Fruit fly (Drosophila melanogaster) whole organism, embryonic: ENCODE results near the gene CG43163.
A peak's percentile ranks its signal among the peaks of the same experiment; 100 is the strongest.

ENCODE experiments used
- Asciz ChIP-seq: fragments of 200-800 bp; sonication (Bioruptor generic); optimal IDR thresholded peaks from 2 replicates; lab custom pipeline; 2017; ENCODE audit warnings: missing biosample characterization, mild to moderate bottlenecking, missing genetic modification characterization, missing genetic modification reagents
- CG11093 ChIP-seq: fragments of 200-800 bp; sonication (Bioruptor generic); IDR thresholded peaks from 3 replicates; pipeline ENCODE4 v1.3.6; 2022; ENCODE audit warnings: missing biosample characterization, missing genetic modification characterization
- CG12155 ChIP-seq: fragments of 200-800 bp; sonication (Bioruptor generic); optimal IDR thresholded peaks from 3 replicates; lab custom pipeline; 2016; ENCODE audit warnings: missing biosample characterization, missing genetic modification characterization
- CG12659 ChIP-seq: fragments of 200-800 bp; sonication (Bioruptor generic); optimal IDR thresholded peaks from 3 replicates; lab custom pipeline; 2017; ENCODE audit warnings: mild to moderate bottlenecking, missing biosample characterization, missing genetic modification reagents, missing genetic modification characterization
- CG12769 ChIP-seq: fragments of 200-800 bp; sonication (Bioruptor generic); optimal IDR thresholded peaks from 2 replicates; lab custom pipeline; 2019; ENCODE audit warnings: missing biosample characterization, mild to moderate bottlenecking, missing genetic modification characterization, moderate library complexity
- CG13287 ChIP-seq: fragments of 200-800 bp; sonication (Bioruptor generic); IDR thresholded peaks from 2 replicates; pipeline ENCODE4 v1.3.6; 2022; ENCODE audit warnings: missing biosample characterization, missing genetic modification characterization; ENCODE audit not compliant: partially characterized antibody
- CG13296 ChIP-seq: fragments of 200-800 bp; sonication (Bioruptor generic); optimal IDR thresholded peaks from 3 replicates; lab custom pipeline; 2018; ENCODE audit warnings: missing biosample characterization, mild to moderate bottlenecking, missing genetic modification characterization
- CG14014 ChIP-seq: fragments of 200-800 bp; sonication (Bioruptor generic); IDR thresholded peaks from 2 replicates; pipeline ENCODE4 v1.3.6; 2022; ENCODE audit warnings: missing biosample characterization, missing genetic modification characterization
- CG14050 ChIP-seq: fragments of 200-800 bp; sonication (Bioruptor generic); IDR thresholded peaks from 3 replicates; pipeline ENCODE4 v1.3.6; 2022; ENCODE audit warnings: missing biosample characterization, missing genetic modification characterization
- CG14667 ChIP-seq: fragments of 200-800 bp; sonication (Bioruptor generic); IDR thresholded peaks from 2 replicates; pipeline ENCODE4 v1.3.6; 2022; ENCODE audit warnings: missing biosample characterization, missing genetic modification characterization
- CG1647 ChIP-seq: fragments of 200-800 bp; sonication (Bioruptor generic); optimal IDR thresholded peaks from 3 replicates; lab custom pipeline; 2016; ENCODE audit warnings: missing biosample characterization, missing genetic modification characterization
- CG16863 ChIP-seq: fragments of 200-800 bp; sonication (Bioruptor generic); optimal IDR thresholded peaks from 3 replicates; lab custom pipeline; 2016; ENCODE audit warnings: missing biosample characterization, missing genetic modification characterization
- CG18262 ChIP-seq: fragments of 200-800 bp; optimal IDR thresholded peaks from 3 replicates; lab custom pipeline; 2019; ENCODE audit warnings: missing biosample characterization, mild to moderate bottlenecking, missing genetic modification characterization, moderate library complexity
- CG18599 ChIP-seq: fragments of 200-800 bp; sonication (Bioruptor generic); optimal IDR thresholded peaks from 3 replicates; lab custom pipeline; 2017; ENCODE audit warnings: missing biosample characterization, missing genetic modification characterization, mild to moderate bottlenecking, moderate library complexity, missing genetic modification reagents
- CG2116 ChIP-seq: fragments of 200-800 bp; sonication (Bioruptor generic); optimal IDR thresholded peaks from 3 replicates; lab custom pipeline; 2018; ENCODE audit warnings: missing biosample characterization, mild to moderate bottlenecking, missing genetic modification characterization
- CG4282 ChIP-seq: fragments of 200-800 bp; sonication (Bioruptor generic); optimal IDR thresholded peaks from 2 replicates; lab custom pipeline; 2016; ENCODE audit warnings: missing biosample characterization, missing genetic modification characterization
- CG4404 ChIP-seq: fragments of 200-800 bp; sonication (Bioruptor generic); IDR thresholded peaks from 2 replicates; pipeline ENCODE4 v1.3.6; 2022; ENCODE audit warnings: missing biosample characterization, missing genetic modification characterization
- CG6175 ChIP-seq: fragments of 200-800 bp; sonication (Bioruptor generic); IDR thresholded peaks from 3 replicates; pipeline ENCODE4 v1.3.6; 2022; ENCODE audit warnings: missing biosample characterization, missing genetic modification characterization
- CG7556 ChIP-seq: fragments of 200-800 bp; sonication (Bioruptor generic); optimal IDR thresholded peaks from 2 replicates; lab custom pipeline; 2017; ENCODE audit warnings: missing biosample characterization, mild to moderate bottlenecking, missing genetic modification characterization
- CG9609 ChIP-seq: fragments of 200-800 bp; sonication (Bioruptor generic); optimal IDR thresholded peaks from 3 replicates; lab custom pipeline; 2016; ENCODE audit warnings: missing biosample characterization, missing genetic modification characterization
- CG9727 ChIP-seq: fragments of 200-800 bp; sonication (Bioruptor generic); optimal IDR thresholded peaks from 3 replicates; lab custom pipeline; 2017; ENCODE audit warnings: missing biosample characterization, mild to moderate bottlenecking, missing genetic modification characterization
- CG9797 ChIP-seq: fragments of 200-800 bp; sonication (Bioruptor generic); optimal IDR thresholded peaks from 3 replicates; lab custom pipeline; 2018; ENCODE audit warnings: missing biosample characterization, mild to moderate bottlenecking, missing genetic modification characterization
- CG9817 ChIP-seq: fragments of 200-800 bp; sonication (Bioruptor generic); optimal IDR thresholded peaks from 2 replicates; lab custom pipeline; 2018; ENCODE audit warnings: missing biosample characterization, mild to moderate bottlenecking, missing genetic modification characterization, moderate library complexity
- Eip74EF ChIP-seq, 2 experiments: fragments of 200-800 bp in 1 of 2; fragments of >200 bp in 1 of 2; sonication (Bioruptor generic) in 1 of 2; optimal IDR thresholded peaks; 2 replicates each; lab custom pipeline; 2017 to 2019; ENCODE audit warnings: missing biosample characterization in 2 of 2, missing genetic modification characterization in 2 of 2, mild to moderate bottlenecking in 1 of 2, moderate library complexity in 1 of 2
- Fer1 ChIP-seq: fragments of 200-800 bp; sonication (Bioruptor generic); optimal IDR thresholded peaks from 2 replicates; lab custom pipeline; 2017; ENCODE audit warnings: missing biosample characterization, mild to moderate bottlenecking, missing genetic modification characterization
- Gsc ChIP-seq: fragments of 200-800 bp; sonication (Bioruptor generic); IDR thresholded peaks from 2 replicates; pipeline ENCODE4 v1.3.6; 2022; ENCODE audit warnings: missing biosample characterization, missing genetic modification characterization
- Hr78 ChIP-seq, 2 experiments: fragments of 200-800 bp in 1 of 2; fragments of >200 bp in 1 of 2; sonication (Bioruptor generic) in 1 of 2; optimal IDR thresholded peaks; 2 replicates each; lab custom pipeline; 2017 to 2019; ENCODE audit warnings: missing biosample characterization in 2 of 2, missing genetic modification characterization in 2 of 2, mild to moderate bottlenecking in 1 of 2, moderate library complexity in 1 of 2
- Hsf ChIP-seq: fragments of 200-800 bp; sonication (Bioruptor generic); optimal IDR thresholded peaks from 3 replicates; lab custom pipeline; 2016; ENCODE audit warnings: missing biosample characterization, missing genetic modification characterization
- Meics ChIP-seq: fragments of 200-800 bp; sonication (Bioruptor generic); optimal IDR thresholded peaks from 2 replicates; lab custom pipeline; 2017; ENCODE audit warnings: missing biosample characterization, mild to moderate bottlenecking, missing genetic modification characterization
- Sox100B ChIP-seq: fragments of 200-800 bp; sonication (Bioruptor generic); optimal IDR thresholded peaks from 3 replicates; lab custom pipeline; 2018; ENCODE audit warnings: missing biosample characterization, mild to moderate bottlenecking, missing genetic modification characterization
- amos ChIP-seq: fragments of 200-800 bp; sonication (Bioruptor generic); IDR thresholded peaks from 2 replicates; pipeline ENCODE4 v1.3.6; 2022; ENCODE audit warnings: missing biosample characterization, missing genetic modification characterization; ENCODE audit not compliant: partially characterized antibody
- ap ChIP-seq: fragments of 200-800 bp; sonication (Bioruptor generic); IDR thresholded peaks from 2 replicates; pipeline ENCODE4 v1.3.6; 2022; ENCODE audit warnings: missing biosample characterization, missing genetic modification characterization
- ase ChIP-seq: fragments of 200-800 bp; sonication (Bioruptor generic); IDR thresholded peaks from 3 replicates; pipeline ENCODE4 v1.3.6; 2022; ENCODE audit warnings: missing biosample characterization, missing genetic modification characterization
- chif ChIP-seq, 2 experiments: fragments of 200-800 bp; sonication (Bioruptor generic); optimal IDR thresholded peaks; 3 replicates each; lab custom pipeline; 2016; ENCODE audit warnings: missing biosample characterization in 2 of 2, missing genetic modification characterization in 2 of 2
- dysf ChIP-seq: fragments of 200-800 bp; sonication (Bioruptor generic); IDR thresholded peaks from 3 replicates; pipeline ENCODE4 v1.3.6; 2022; ENCODE audit warnings: missing biosample characterization, missing genetic modification characterization
- ems ChIP-seq: fragments of 200-800 bp; sonication (Bioruptor generic); optimal IDR thresholded peaks from 3 replicates; lab custom pipeline; 2016; ENCODE audit warnings: missing biosample characterization, missing genetic modification characterization
- ewg ChIP-seq: fragments of 200-800 bp; sonication (Bioruptor generic); optimal IDR thresholded peaks from 3 replicates; lab custom pipeline; 2017; ENCODE audit warnings: mild to moderate bottlenecking, missing biosample characterization, missing genetic modification reagents, missing genetic modification characterization
- fd64A ChIP-seq: fragments of 200-800 bp; sonication (Bioruptor generic); optimal IDR thresholded peaks from 3 replicates; lab custom pipeline; 2018; ENCODE audit warnings: missing biosample characterization, mild to moderate bottlenecking, missing genetic modification characterization
- ftz-f1 ChIP-seq: fragments of 200-800 bp; sonication (Bioruptor generic); optimal IDR thresholded peaks from 2 replicates; lab custom pipeline; 2016; ENCODE audit warnings: missing biosample characterization, missing genetic modification characterization
- gro ChIP-seq: fragments of 200-800 bp; sonication (Bioruptor generic); optimal IDR thresholded peaks from 2 replicates; lab custom pipeline; 2016; ENCODE audit warnings: missing biosample characterization, missing genetic modification characterization
- gsb ChIP-seq: fragments of 200-800 bp; sonication (Bioruptor generic); IDR thresholded peaks from 2 replicates; pipeline ENCODE4 v1.3.6; 2022; ENCODE audit warnings: missing biosample characterization, missing genetic modification characterization
- ind ChIP-seq: fragments of 200-800 bp; sonication (Bioruptor generic); optimal IDR thresholded peaks from 3 replicates; lab custom pipeline; 2016; ENCODE audit warnings: missing biosample characterization, missing genetic modification characterization
- kay ChIP-seq: fragments of 200-800 bp; sonication (Bioruptor generic); optimal IDR thresholded peaks from 2 replicates; lab custom pipeline; 2016; ENCODE audit warnings: missing biosample characterization, missing genetic modification characterization
- pfk ChIP-seq: fragments of 200-800 bp; sonication (Bioruptor generic); optimal IDR thresholded peaks from 2 replicates; lab custom pipeline; 2018; ENCODE audit warnings: missing biosample characterization, mild to moderate bottlenecking, missing genetic modification characterization, moderate library complexity
- pum ChIP-seq: fragments of 200-800 bp; sonication (Bioruptor generic); optimal IDR thresholded peaks from 2 replicates; lab custom pipeline; 2016; ENCODE audit warnings: missing biosample characterization, missing genetic modification characterization
- repo ChIP-seq: fragments of 200-800 bp; sonication (Bioruptor generic); optimal IDR thresholded peaks from 2 replicates; lab custom pipeline; 2016; ENCODE audit warnings: missing biosample characterization, missing genetic modification characterization
- sens ChIP-seq: fragments of 200-800 bp; sonication (Bioruptor generic); peaks from one replicate; lab custom pipeline; 2016; ENCODE audit warnings: missing biosample characterization, missing genetic modification characterization
- sob ChIP-seq: fragments of 200-800 bp; sonication (Bioruptor generic); IDR thresholded peaks from 2 replicates; pipeline ENCODE4 v1.3.6; 2022; ENCODE audit warnings: missing biosample characterization, missing genetic modification characterization
- stc ChIP-seq: fragments of 200-800 bp; sonication (Bioruptor generic); IDR thresholded peaks from 2 replicates; pipeline ENCODE4 v1.3.6; 2022; ENCODE audit warnings: missing biosample characterization, missing genetic modification characterization

Gene CG43163

dm6 chr3L:8549183-8549890 lies 42.4 kb upstream of the CG43163 start (continued):
- no peak for TF ChIP-seq amos (GFP tag; lab: Robert Waterston, UW)
- no peak for TF ChIP-seq CG13287
- TF ChIP-seq pfk (GFP tag; lab: Kevin White, UChicago): no peak
- peak; percentile 14 for TF ChIP-seq Hsf (GFP tag; lab: Kevin White, UChicago)
- peak; percentile 34; the same call in 1 of the 2 replicates for TF ChIP-seq sob
- TF ChIP-seq Asciz (GFP tag; lab: Kevin White, UChicago): peak; percentile 48
- peak; percentile 25 for TF ChIP-seq CG9817 (tag; lab: Kevin White, UChicago)
- TF ChIP-seq gro (GFP tag; lab: Kevin White, UChicago): peak; percentile 50
- no peak for TF ChIP-seq CG14014
- peak; percentile 66 for TF ChIP-seq stc (GFP tag; lab: Robert Waterston, UW)
- TF ChIP-seq CG4404 (GFP tag; lab: Robert Waterston, UW): no peak
- TF ChIP-seq sens: peak; percentile 95
- peak; percentile 22 for TF ChIP-seq Meics (GFP tag; lab: Kevin White, UChicago)
- TF ChIP-seq CG18599 (GFP tag; lab: Kevin White, UChicago): peak; percentile 61
- peak; percentile 66; the same call in 2 of the 3 replicates for TF ChIP-seq dysf (GFP tag; lab: Robert Waterston, UW)
- peak; percentile 23 for TF ChIP-seq CG7556 (GFP tag; lab: Kevin White, UChicago)
- TF ChIP-seq CG13296 (GFP tag; lab: Kevin White, UChicago): peak; percentile 11
- peak in 1 of 2 experiments; percentile 5 for TF ChIP-seq Hr78 (GFP tag; optimal IDR thresholded peaks at IDR 0.05; lab: Kevin White, UChicago)
- TF ChIP-seq CG9797 (GFP tag; lab: Kevin White, UChicago): no peak
- peak; percentile 29 for TF ChIP-seq Fer1 (GFP tag; lab: Kevin White, UChicago)
- peak; percentile 51 for TF ChIP-seq Sox100B
- TF ChIP-seq fd64A (GFP tag; lab: Kevin White, UChicago): peak; percentile 22
- TF ChIP-seq CG4282 (GFP tag; lab: Kevin White, UChicago): no peak
- no peak for TF ChIP-seq CG1647
- no peak for TF ChIP-seq kay (GFP tag; lab: Kevin White, UChicago)
- peak; percentile 40 for TF ChIP-seq CG9609
- TF ChIP-seq Eip74EF (GFP tag; optimal IDR thresholded peaks at IDR 0.05; lab: Kevin White, UChicago): peak in 1 of 2 experiments; percentile 64
- no peak for TF ChIP-seq Gsc
- TF ChIP-seq ase (GFP tag; lab: Robert Waterston, UW): 0 out of 3 replicates have a peak, but pooled peaks have one; percentile 43
- peak; percentile 55 for TF ChIP-seq pum (GFP tag; lab: Kevin White, UChicago)
- peak; percentile 15 for TF ChIP-seq ems (GFP tag; lab: Kevin White, UChicago)
- TF ChIP-seq ind (GFP tag; lab: Kevin White, UChicago): peak; percentile 8
- no peak for TF ChIP-seq CG14667 (GFP tag; lab: Robert Waterston, UW)
- 0 out of 3 replicates have a peak, but pooled peaks have one; percentile 15 for TF ChIP-seq CG14050 (GFP tag; lab: Robert Waterston, UW)
- TF ChIP-seq CG18262: peak; percentile 74
- TF ChIP-seq CG12659 (GFP tag; lab: Kevin White, UChicago): peak; percentile 15
- peak; percentile 3 for TF ChIP-seq repo (GFP tag; lab: Kevin White, UChicago)
- peak; percentile 38 for TF ChIP-seq CG2116
- TF ChIP-seq CG9727 (GFP tag; lab: Kevin White, UChicago): peak; percentile 63
- TF ChIP-seq ap (GFP tag; lab: Robert Waterston, UW): 0 out of 2 replicates have a peak, but pooled peaks have one; percentile 28
- TF ChIP-seq gsb (GFP tag; lab: Robert Waterston, UW): 0 out of 2 replicates have a peak, but pooled peaks have one; percentile 7
- no peak for TF ChIP-seq CG12155 (GFP tag; lab: Kevin White, UChicago)
- TF ChIP-seq CG16863 (GFP tag; lab: Kevin White, UChicago): peak; percentile 11
- TF ChIP-seq CG6175: no peak
- TF ChIP-seq ewg (GFP tag; lab: Kevin White, UChicago): peak; percentile 12
- no peak for TF ChIP-seq ftz-f1 (GFP tag; lab: Kevin White, UChicago)
- peak; percentile 29 for TF ChIP-seq CG12769 (tag; lab: Kevin White, UChicago)
- peak; percentile 31; the same call in 1 of the 3 replicates for TF ChIP-seq CG11093 (GFP tag; lab: Robert Waterston, UW)
- TF ChIP-seq chif (GFP tag; optimal IDR thresholded peaks at IDR 0.05; lab: Kevin White, UChicago): peak in 1 of 2 experiments; percentile 65
